Worm (Caenorhabditis elegans) whole organism, L4/young adult: ENCODE measurements around the gene T21C12.4.

Experiments
- W03F9.2 ChIP-seq: fragments of 150-350 bp; optimal IDR thresholded peaks from 2 replicates; lab custom pipeline; 2014; ENCODE audit warnings: missing biosample characterization, missing genetic modification characterization
- dao-5 ChIP-seq: sonication (generic microtip); optimal IDR thresholded peaks from 2 replicates; lab custom pipeline; 2016; ENCODE audit warnings: missing genotype, missing genetic modification characterization, moderate library complexity, missing compliant biosample characterization
- him-1 ChIP-seq: sonication (generic microtip); optimal IDR thresholded peaks from 2 replicates; lab custom pipeline; 2016; ENCODE audit warnings: missing genotype, missing genetic modification reagents, missing genetic modification characterization, missing compliant biosample characterization

T21C12.4 gene

DNA sequence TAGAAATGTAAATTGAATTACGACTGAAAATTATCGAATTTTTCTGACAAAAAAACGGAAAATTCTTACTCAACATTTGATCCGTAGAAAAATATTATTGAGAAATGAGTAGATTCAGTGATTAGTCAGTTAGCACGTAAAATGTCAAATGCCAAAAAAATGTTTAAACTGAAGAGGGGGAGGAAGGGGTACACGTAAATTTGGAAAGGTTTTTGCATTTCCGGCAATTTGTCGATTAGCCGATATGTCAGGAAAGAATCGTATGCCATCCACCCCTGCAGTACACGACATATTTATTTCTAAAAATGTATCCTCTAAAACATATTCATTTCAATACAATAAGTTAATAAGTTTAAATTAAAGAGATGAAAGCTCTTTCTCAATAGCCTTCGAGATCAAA is at the start of gene T21C12.4:
T21C12.4 (minus strand) TSS at position 101 of the 400 bp plus-strand sequence.
- TF ChIP-seq W03F9.2 (tag; lab: Kevin White, UChicago) (no peak), dao-5 (tag; lab: Kevin White, UChicago) (no peak), him-1 (tag; lab: Kevin White, UChicago) (no peak)

DNA sequence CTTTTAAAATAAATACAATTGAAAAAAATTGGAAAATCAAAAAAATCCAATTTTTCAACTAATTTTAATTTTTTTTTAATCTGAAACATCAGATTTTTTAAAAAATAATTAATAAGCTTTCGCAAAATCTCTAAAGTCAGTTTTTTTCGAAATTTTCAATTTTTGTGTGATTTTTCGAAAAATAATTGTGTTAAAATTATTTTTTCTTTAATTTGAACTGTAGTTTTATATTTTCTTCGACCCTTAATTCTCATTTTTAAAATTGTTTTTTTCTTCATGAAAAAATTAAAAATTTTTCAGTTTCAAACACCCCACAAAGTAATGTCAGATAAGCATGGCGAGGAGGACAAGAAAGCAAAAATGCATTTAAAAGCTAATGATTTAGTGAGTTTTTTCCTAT is 47.2 kb upstream of the T21C12.4 start, which contains the start of gene rabx-5:
rabx-5 (plus strand) TSS at position 301 of the 400 bp plus-strand sequence.
- TF ChIP-seq him-1 (tag; lab: Kevin White, UChicago), result no peak
- TF ChIP-seq dao-5 (tag; lab: Kevin White, UChicago), result no peak
- TF ChIP-seq W03F9.2 (tag; lab: Kevin White, UChicago), result no peak

DNA sequence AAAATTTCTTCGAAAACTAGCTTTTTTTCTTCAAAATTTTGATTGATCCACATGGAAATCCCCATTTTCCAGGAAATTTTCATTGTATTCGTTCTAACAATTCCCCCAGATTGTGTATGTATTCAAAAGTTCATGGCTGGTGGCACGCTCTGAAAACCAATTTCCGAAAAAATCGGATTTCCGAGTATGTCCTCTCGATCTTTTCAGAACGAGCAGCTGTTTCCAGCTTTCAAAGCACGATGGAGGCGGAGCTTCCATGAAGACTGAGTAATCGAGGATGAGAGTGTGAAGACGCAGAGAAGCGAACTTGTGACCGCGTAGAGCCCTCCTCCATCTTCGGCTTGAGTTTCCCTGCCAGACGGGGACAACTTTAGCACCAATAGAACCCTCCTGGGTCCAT is 46.5 kb upstream of the T21C12.4 start:
- TF ChIP-seq W03F9.2 (tag; lab: Kevin White, UChicago) (no peak), him-1 (tag; lab: Kevin White, UChicago) (no peak), dao-5 (tag; lab: Kevin White, UChicago) (no peak)

DNA sequence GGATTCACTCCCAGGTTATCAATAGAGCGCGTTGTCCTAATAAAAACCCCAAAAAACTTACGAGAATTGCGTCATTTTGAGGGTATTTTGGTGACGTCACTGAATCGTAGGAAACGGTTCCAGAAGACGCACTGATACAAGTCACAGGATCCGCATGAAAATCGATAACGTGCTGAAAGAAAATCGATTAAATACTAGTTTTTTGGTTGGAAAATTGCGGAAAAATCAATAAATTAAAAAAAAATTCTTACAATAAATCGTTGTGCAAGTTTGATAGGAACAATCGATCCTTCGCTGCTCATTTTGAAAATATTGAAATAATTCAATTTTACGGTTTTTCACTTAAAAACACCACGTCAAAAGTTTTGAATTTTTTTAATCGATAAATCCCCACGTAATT is 45.4 kb upstream of the T21C12.4 start, which contains the start of gene Y39A1A.2:
Y39A1A.2 (minus strand) TSS at position 319 of the 400 bp plus-strand sequence.
- TF ChIP-seq him-1 (tag; lab: Kevin White, UChicago), result no peak
- TF ChIP-seq dao-5 (tag; lab: Kevin White, UChicago), result no peak
- no peak for TF ChIP-seq W03F9.2 (tag; lab: Kevin White, UChicago)

DNA sequence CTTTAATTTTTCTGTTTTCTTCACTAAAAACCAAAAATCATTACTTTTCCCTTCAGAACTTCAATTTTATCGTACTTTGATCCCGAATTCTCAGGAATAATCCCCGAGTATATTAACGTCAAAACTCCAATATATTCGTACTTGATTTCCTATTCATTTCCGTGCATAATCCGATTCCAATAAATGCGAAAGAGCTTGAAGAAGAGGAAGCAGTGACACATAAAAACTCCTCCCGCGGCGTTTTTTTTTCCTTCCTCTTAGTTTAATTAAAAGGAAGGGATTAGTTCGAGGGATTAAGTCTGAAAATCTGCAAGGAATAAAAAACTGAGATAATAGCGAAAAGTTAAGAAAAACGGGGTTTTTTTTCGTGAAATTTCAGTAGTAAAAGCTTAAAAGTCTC is 43.1 kb upstream of the T21C12.4 start:
- TF ChIP-seq him-1 (tag; lab: Kevin White, UChicago), result no peak
- TF ChIP-seq W03F9.2 (tag; lab: Kevin White, UChicago), result no peak
- no peak for TF ChIP-seq dao-5 (tag; lab: Kevin White, UChicago)

DNA sequence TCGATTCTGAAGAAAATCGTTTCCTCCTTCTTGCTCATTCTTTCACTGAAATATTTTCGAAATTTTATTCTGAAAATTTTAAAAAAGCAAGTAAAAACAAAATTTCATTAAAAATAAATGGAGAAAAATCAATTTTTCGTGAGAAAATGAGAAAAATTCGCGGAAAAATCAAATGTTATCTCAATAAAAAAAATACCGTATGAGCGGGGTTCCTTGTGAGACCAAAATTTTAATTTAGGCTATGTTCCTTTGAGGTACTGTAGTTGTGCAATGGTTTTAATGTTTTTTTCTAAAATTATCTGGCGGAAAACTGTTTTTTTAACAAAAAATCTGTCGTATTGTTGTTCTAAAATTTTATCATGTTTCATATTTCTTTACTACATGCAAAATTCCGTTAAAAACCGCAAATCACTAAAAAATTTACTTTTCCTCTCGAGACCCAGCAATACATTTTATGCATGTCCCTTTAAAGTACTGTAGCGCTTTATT is 42.4 kb upstream of the T21C12.4 start, which contains the start of gene epg-6:
epg-6 (minus strand) TSS at position 51 of the 489 bp plus-strand sequence.
- no peak for TF ChIP-seq dao-5 (tag; lab: Kevin White, UChicago)
- peak; percentile 7 for TF ChIP-seq W03F9.2 (tag; lab: Kevin White, UChicago)

DNA sequence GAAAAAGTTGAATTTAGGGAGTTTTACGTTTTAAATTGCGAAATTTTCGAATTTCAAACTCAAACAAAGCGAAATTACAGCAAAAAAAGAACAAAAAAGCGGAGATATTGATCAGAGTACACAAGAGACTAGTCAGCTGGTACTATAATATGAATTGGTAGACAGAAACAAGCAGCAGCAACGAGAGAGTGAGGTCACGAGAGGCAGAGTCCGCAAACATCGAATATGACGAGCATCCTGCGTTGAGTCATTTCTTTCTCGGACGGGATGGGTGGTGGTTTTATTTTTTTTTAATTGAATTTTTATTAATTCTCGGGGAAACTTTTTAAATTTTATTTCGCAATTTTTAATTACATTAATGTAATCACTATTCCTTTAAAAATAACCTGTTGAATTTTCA is 41.9 kb upstream of the T21C12.4 start:
- TF ChIP-seq W03F9.2 (tag; lab: Kevin White, UChicago) (peak; percentile 87), dao-5 (tag; lab: Kevin White, UChicago) (no peak)

DNA sequence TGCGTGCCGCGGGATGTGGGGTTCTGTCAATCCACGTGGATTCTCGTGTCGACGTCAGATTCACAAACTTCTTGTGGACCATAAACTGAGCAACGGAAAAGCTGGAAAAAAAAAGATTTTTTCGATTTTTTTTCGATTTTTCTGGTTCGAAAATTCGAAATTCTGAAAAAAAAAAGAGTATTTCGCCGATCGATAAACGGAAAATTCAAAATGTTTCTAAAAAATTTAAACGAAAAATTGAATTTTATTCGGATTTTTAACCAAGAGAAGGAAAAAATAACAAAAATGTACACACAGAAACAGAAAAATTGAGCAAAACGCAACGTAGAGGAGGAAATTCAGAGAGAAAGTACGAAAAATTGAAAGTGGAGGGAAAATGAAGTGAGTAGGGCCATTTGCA is 38.6 kb upstream of the T21C12.4 start, which contains the start of gene Y39A1A.3:
Y39A1A.3 (minus strand) TSS at position 101 of the 400 bp plus-strand sequence.
- TF ChIP-seq W03F9.2 (tag; lab: Kevin White, UChicago), result no peak
- TF ChIP-seq him-1 (tag; lab: Kevin White, UChicago), result no peak
- no peak for TF ChIP-seq dao-5 (tag; lab: Kevin White, UChicago)

DNA sequence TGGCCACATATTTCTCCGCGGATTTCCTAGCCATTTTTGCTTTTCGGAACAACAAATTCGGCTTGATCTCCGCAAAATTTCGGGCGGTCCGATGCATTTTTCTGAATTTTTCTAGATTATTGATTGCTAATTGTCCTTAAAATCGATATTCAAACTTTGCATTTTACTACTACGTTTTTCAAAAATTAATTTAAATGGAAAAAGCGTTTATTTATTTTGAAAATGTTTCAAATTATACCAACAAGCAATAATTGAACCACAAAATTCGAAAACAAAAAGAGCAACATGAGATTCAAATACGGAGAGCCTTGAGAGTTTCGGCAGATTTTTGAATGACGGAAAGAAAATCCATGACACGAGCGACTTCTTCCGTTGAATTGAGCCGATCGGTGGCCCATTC is 37.3 kb upstream of the T21C12.4 start, which contains the start of gene Y45F3A.9:
Y45F3A.9 (minus strand) TSS at position 101 of the 400 bp plus-strand sequence.
- no peak for TF ChIP-seq him-1 (tag; lab: Kevin White, UChicago)
- no peak for TF ChIP-seq dao-5 (tag; lab: Kevin White, UChicago)
- TF ChIP-seq W03F9.2 (tag; lab: Kevin White, UChicago), result no peak

DNA sequence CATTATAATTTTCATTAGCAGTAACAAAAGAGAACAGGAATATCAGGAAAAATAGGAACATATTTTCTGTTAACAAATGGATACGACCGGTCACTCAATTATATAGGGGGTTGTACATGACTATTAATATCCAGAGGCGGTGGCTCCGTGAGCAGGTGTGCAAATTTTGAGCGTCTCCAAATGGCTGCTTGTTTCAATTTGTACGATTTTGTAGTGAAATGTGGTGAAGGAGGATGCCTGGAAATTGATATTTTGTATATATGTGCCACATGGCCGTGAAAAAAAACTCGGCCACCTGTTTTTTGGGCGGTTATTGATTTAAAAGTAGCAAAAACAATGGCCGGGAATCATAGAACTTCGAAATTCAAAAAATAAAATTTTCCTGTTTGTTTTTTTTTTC is 34.9 kb upstream of the T21C12.4 start, which contains the start of gene Y45F3A.8:
Y45F3A.8 (minus strand) TSS at position 101 of the 400 bp plus-strand sequence.
- TF ChIP-seq dao-5 (tag; lab: Kevin White, UChicago) (no peak), W03F9.2 (tag; lab: Kevin White, UChicago) (no peak), him-1 (tag; lab: Kevin White, UChicago) (no peak)

DNA sequence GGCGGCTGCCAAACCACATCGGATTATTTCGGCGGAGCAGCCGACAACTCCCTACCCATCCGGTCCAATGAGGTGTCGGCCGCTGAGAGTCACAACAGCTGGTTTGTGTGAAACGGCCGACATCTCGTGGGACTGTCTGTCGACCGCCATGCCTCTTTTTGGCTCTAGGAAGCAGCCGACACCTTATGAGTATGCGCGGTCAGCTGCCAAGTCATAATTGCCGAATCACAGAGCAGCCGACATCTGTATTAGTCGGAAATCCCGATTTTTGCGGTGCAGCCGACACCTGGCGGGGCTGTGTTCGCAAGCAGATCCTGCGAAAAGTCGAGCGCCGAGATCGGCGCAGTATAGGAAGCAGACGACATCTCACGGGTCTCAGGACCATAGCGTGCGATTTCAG is 34.3 kb upstream of the T21C12.4 start:
- TF ChIP-seq dao-5 (tag; lab: Kevin White, UChicago), result no peak

DNA sequence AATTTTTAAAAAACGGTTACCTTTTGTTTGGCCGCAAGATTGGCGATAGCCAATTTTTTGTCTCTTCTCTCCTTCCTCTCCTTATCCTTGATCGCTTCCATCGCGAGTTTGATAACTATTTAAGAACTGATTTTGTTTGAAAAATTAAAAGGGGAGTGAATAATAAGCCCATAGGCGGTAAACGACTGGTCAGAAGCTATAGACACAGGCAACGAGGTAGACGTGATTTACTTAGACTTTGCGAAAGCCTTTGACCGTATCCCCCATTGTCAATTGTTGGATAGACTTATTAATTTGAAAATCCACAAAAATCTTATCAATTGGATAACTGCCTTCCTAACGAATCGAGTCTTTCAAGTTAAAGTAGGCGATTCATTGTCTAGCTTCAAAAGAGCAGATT is 28.4 kb upstream of the T21C12.4 start, which contains the start of gene Y45F3A.5:
Y45F3A.5 (minus strand) TSS at position 101 of the 400 bp plus-strand sequence.
- no peak for TF ChIP-seq dao-5 (tag; lab: Kevin White, UChicago)
- TF ChIP-seq W03F9.2 (tag; lab: Kevin White, UChicago), result no peak
- TF ChIP-seq him-1 (tag; lab: Kevin White, UChicago), result no peak

DNA sequence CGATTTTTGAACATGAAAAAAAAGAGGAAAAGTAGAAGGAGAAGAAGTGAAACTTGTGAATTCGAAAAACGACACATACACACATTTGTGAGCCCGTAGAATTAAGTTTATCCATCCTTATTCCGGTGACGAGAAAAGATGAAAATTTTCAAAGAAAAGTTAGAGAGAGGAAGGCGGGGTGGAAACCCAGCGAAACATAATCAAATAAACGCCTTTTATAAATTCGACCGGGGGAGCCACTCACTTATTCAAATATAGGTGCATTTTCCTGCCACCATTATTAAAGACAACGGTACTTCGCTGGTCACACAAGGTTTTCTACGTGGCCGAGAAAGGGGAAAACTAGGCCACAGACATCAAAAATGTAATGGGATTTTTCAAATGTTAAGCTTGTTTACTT is 25.7 kb upstream of the T21C12.4 start:
- TF ChIP-seq dao-5 (tag; lab: Kevin White, UChicago) (no peak), him-1 (tag; lab: Kevin White, UChicago) (no peak), W03F9.2 (tag; lab: Kevin White, UChicago) (no peak)

DNA sequence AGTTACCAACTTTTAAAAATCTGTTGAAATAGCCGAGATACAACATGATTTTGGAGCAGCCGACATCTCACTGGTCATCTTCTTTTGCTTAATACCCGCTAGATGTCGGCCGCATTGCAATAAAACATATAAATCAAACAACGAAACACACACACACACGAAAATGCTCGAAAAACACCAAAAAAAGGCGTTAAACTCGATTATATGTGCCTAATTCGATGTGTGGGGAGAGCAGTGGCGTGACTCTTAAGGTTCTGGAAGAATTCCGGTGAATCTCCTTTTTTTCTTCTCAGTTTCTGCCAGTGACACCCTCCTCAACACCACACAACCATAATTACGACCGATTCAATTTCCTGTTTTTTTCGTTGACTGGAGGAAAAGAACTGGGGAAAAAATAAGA is 22.4 kb upstream of the T21C12.4 start:
- TF ChIP-seq him-1 (tag; lab: Kevin White, UChicago) (no peak), dao-5 (tag; lab: Kevin White, UChicago) (no peak), W03F9.2 (tag; lab: Kevin White, UChicago) (no peak)
